Worm (Caenorhabditis elegans) whole organism, young adult: ENCODE data around the gene F35D2.1.

Experiments used
- B0019.2 ChIP-seq: fragments of 200-800 bp; sonication (Bioruptor generic); conservative IDR thresholded peaks from 2 replicates; pipeline ENCODE4 v1.3.6; 2022; ENCODE audit warnings: missing genetic modification reagents, missing genetic modification characterization, missing compliant biosample characterization
- C17E4.6 ChIP-seq: fragments of 200-800 bp; sonication (Bioruptor generic); IDR thresholded peaks from 2 replicates; pipeline ENCODE4 v1.3.6; 2022; ENCODE audit warnings: missing genetic modification reagents, missing genetic modification characterization, missing compliant biosample characterization
- F23B12.7 ChIP-seq: sonication (generic microtip); optimal IDR thresholded peaks from 2 replicates; lab custom pipeline; 2017; ENCODE audit warnings: missing genetic modification characterization, mild to moderate bottlenecking, missing compliant biosample characterization, antibody characterized with exemption, moderate library complexity; ENCODE audit not compliant: insufficient read depth
- F39B2.1 ChIP-seq: fragments of 200-800 bp; sonication (Bioruptor generic); IDR thresholded peaks from 2 replicates; pipeline ENCODE4 v1.3.6; 2022; ENCODE audit warnings: missing genetic modification reagents, missing genetic modification characterization, missing compliant biosample characterization
- F52B5.7 ChIP-seq: sonication (generic microtip); optimal IDR thresholded peaks from 2 replicates; lab custom pipeline; 2016; ENCODE audit warnings: mild to moderate bottlenecking, missing genetic modification characterization, missing compliant biosample characterization
- T07F8.4 ChIP-seq: sonication (generic microtip); optimal IDR thresholded peaks from 2 replicates; lab custom pipeline; 2016; ENCODE audit warnings: mild to moderate bottlenecking, missing genetic modification characterization, moderate library complexity, missing compliant biosample characterization
- Y53G8AR.9 ChIP-seq: fragments of 200-800 bp; sonication (Bioruptor generic); conservative IDR thresholded peaks from 2 replicates; pipeline ENCODE4 v1.3.6; 2022; ENCODE audit warnings: missing genetic modification reagents, missing genetic modification characterization, missing compliant biosample characterization
- Y67H2A.10 ChIP-seq: fragments of 200-800 bp; sonication (Bioruptor generic); conservative IDR thresholded peaks from 2 replicates; pipeline ENCODE4 v1.3.6; 2022; ENCODE audit warnings: missing genetic modification reagents, missing genetic modification characterization, missing compliant biosample characterization
- ama-1 ChIP-seq, 3 experiments: fragments of 150-350 bp in 1 of 3; sonication (generic microtip) in 2 of 3; optimal IDR thresholded peaks; 2 replicates each; lab custom pipeline; 2014 to 2018; ENCODE audit warnings: missing biosample characterization in 2 of 3, missing genetic modification characterization in 2 of 3, missing genetic modification reagents in 2 of 3
- aptf-3 ChIP-seq: fragments of 200-800 bp; sonication (Bioruptor generic); IDR thresholded peaks from 2 replicates; pipeline ENCODE4 v1.3.6; 2022; ENCODE audit warnings: missing genetic modification characterization, missing compliant biosample characterization
- atf-7 ChIP-seq: sonication (generic microtip); optimal IDR thresholded peaks from 2 replicates; lab custom pipeline; 2017; ENCODE audit warnings: mild to moderate bottlenecking, missing genetic modification characterization, missing compliant biosample characterization
- attf-5 ChIP-seq: fragments of 200-800 bp; sonication (Bioruptor generic); optimal IDR thresholded peaks from 2 replicates; lab custom pipeline; 2018; ENCODE audit warnings: mild to moderate bottlenecking, missing genetic modification characterization, missing compliant biosample characterization
- attf-6 ChIP-seq: fragments of 200-800 bp; sonication (Bioruptor generic); IDR thresholded peaks from 2 replicates; pipeline ENCODE4 v1.3.6; 2022; ENCODE audit warnings: missing genetic modification reagents, missing genetic modification characterization, missing compliant biosample characterization
- bed-2 ChIP-seq: fragments of 200-800 bp; sonication (Bioruptor generic); IDR thresholded peaks from 2 replicates; pipeline ENCODE4 v1.3.6; 2022; ENCODE audit warnings: missing genetic modification reagents, missing genetic modification characterization, missing compliant biosample characterization
- ccch-3 ChIP-seq: fragments of 200-800 bp; sonication (Bioruptor generic); optimal IDR thresholded peaks from 2 replicates; lab custom pipeline; 2018; ENCODE audit warnings: mild to moderate bottlenecking, missing genetic modification characterization, missing compliant biosample characterization
- ceh-58 ChIP-seq: fragments of 200-800 bp; sonication (Bioruptor generic); IDR thresholded peaks from 2 replicates; pipeline ENCODE4 v1.3.6; 2022; ENCODE audit warnings: missing genetic modification characterization, missing compliant biosample characterization
- ceh-79 ChIP-seq: sonication (generic microtip); optimal IDR thresholded peaks from 2 replicates; lab custom pipeline; 2017; ENCODE audit warnings: mild to moderate bottlenecking, missing genetic modification characterization, missing compliant biosample characterization
- ceh-91 ChIP-seq: fragments of 200-800 bp; sonication (Bioruptor generic); IDR thresholded peaks from 2 replicates; pipeline ENCODE4 v1.3.6; 2022; ENCODE audit warnings: missing genetic modification reagents, missing genetic modification characterization, missing compliant biosample characterization
- efl-1 ChIP-seq: fragments of 150-350 bp; optimal IDR thresholded peaks from 2 replicates; lab custom pipeline; 2014; ENCODE audit warnings: missing biosample characterization, missing genetic modification reagents, missing genetic modification characterization
- egrh-3 ChIP-seq: fragments of 200-800 bp; sonication (Bioruptor generic); IDR thresholded peaks from 2 replicates; pipeline ENCODE4 v1.3.6; 2022; ENCODE audit warnings: missing genetic modification reagents, missing genetic modification characterization, missing compliant biosample characterization
- ekl-4 ChIP-seq: fragments of 200-800 bp; sonication (Bioruptor generic); IDR thresholded peaks from 2 replicates; pipeline ENCODE4 v1.3.6; 2022; ENCODE audit warnings: missing genetic modification reagents, missing genetic modification characterization, missing compliant biosample characterization
- hlh-12 ChIP-seq: sonication (generic microtip); optimal IDR thresholded peaks from 2 replicates; lab custom pipeline; 2016; ENCODE audit warnings: missing genetic modification characterization, missing compliant biosample characterization
- lin-54 ChIP-seq: fragments of 200-800 bp; sonication (Bioruptor generic); optimal IDR thresholded peaks from 2 replicates; lab custom pipeline; 2018; ENCODE audit warnings: mild to moderate bottlenecking, missing genetic modification characterization, missing compliant biosample characterization
- lir-1 ChIP-seq: fragments of 200-800 bp; sonication (Bioruptor generic); conservative IDR thresholded peaks from 2 replicates; pipeline ENCODE4 v1.3.6; 2022; ENCODE audit warnings: missing genetic modification reagents, missing genetic modification characterization, missing compliant biosample characterization
- madf-3 ChIP-seq: fragments of 200-800 bp; sonication (Bioruptor generic); IDR thresholded peaks from 2 replicates; pipeline ENCODE4 v1.3.6; 2022; ENCODE audit warnings: missing genetic modification reagents, missing genetic modification characterization, missing compliant biosample characterization
- mcd-1 ChIP-seq: fragments of 200-800 bp; sonication (Bioruptor generic); IDR thresholded peaks from 2 replicates; pipeline ENCODE4 v1.3.6; 2022; ENCODE audit warnings: missing genetic modification reagents, missing genetic modification characterization, missing compliant biosample characterization
- mes-4 ChIP-seq: sonication (generic microtip); optimal IDR thresholded peaks from 2 replicates; lab custom pipeline; 2016; ENCODE audit warnings: missing genotype, missing genetic modification characterization, missing compliant biosample characterization
- nfyb-1 ChIP-seq: fragments of 200-800 bp; sonication (Bioruptor generic); IDR thresholded peaks from 2 replicates; pipeline ENCODE4 v1.3.6; 2022; ENCODE audit warnings: missing genetic modification reagents, missing genetic modification characterization, missing compliant biosample characterization
- nhr-120 ChIP-seq: fragments of 200-800 bp; sonication (Bioruptor generic); IDR thresholded peaks from 2 replicates; pipeline ENCODE4 v1.3.6; 2022; ENCODE audit warnings: missing genetic modification characterization, missing compliant biosample characterization
- nhr-80 ChIP-seq: sonication (generic microtip); optimal IDR thresholded peaks from 2 replicates; lab custom pipeline; 2016; ENCODE audit warnings: missing genetic modification characterization, missing compliant biosample characterization
- nhr-90 ChIP-seq: sonication (generic microtip); optimal IDR thresholded peaks from 2 replicates; lab custom pipeline; 2016; ENCODE audit warnings: missing genotype, mild to moderate bottlenecking, missing genetic modification characterization, missing compliant biosample characterization
- pha-4 ChIP-seq: fragments of 150-350 bp; sonication (generic microtip); optimal IDR thresholded peaks from 2 replicates; lab custom pipeline; 2014; ENCODE audit warnings: missing biosample characterization, missing genetic modification reagents, missing genetic modification characterization
- repo-1 ChIP-seq: sonication (generic microtip); optimal IDR thresholded peaks from 2 replicates; lab custom pipeline; 2017; ENCODE audit warnings: mild to moderate bottlenecking, missing genetic modification characterization, missing compliant biosample characterization
- snpc-1.1 ChIP-seq: sonication (generic microtip); optimal IDR thresholded peaks from 2 replicates; lab custom pipeline; 2017; ENCODE audit warnings: missing genetic modification characterization, mild to moderate bottlenecking, missing compliant biosample characterization, antibody characterized with exemption, moderate library complexity, missing genotype, missing genetic modification reagents; ENCODE audit not compliant: insufficient read depth
- snpc-4 ChIP-seq, 5 experiments: fragments of 150-350 bp in 1 of 5; sonication (generic microtip) in 4 of 5; optimal IDR thresholded peaks; 2 replicates each; lab custom pipeline; 2014 to 2018; ENCODE audit warnings: missing genetic modification characterization in 5 of 5, missing biosample characterization in 3 of 5, antibody characterized with exemption in 2 of 5, mild to moderate bottlenecking in 2 of 5, missing compliant biosample characterization in 2 of 5, missing genotype in 2 of 5, moderate library complexity in 2 of 5, missing genetic modification reagents in 1 of 5
- sptf-2 ChIP-seq: fragments of 200-800 bp; sonication (Bioruptor generic); optimal IDR thresholded peaks from 2 replicates; lab custom pipeline; 2018; ENCODE audit warnings: mild to moderate bottlenecking, missing genetic modification characterization, missing compliant biosample characterization
- tbx-9 ChIP-seq: sonication (generic microtip); optimal IDR thresholded peaks from 2 replicates; lab custom pipeline; 2016; ENCODE audit warnings: borderline replicate concordance, missing genetic modification characterization, inconsistent platforms, missing compliant biosample characterization
- unc-62 ChIP-seq: fragments of 150-350 bp; optimal IDR thresholded peaks from 2 replicates; lab custom pipeline; 2014; ENCODE audit warnings: missing biosample characterization, missing genetic modification reagents, missing genetic modification characterization
- zim-3 ChIP-seq: sonication (generic microtip); optimal IDR thresholded peaks from 2 replicates; lab custom pipeline; 2017; ENCODE audit warnings: mild to moderate bottlenecking, missing genetic modification characterization, moderate library complexity, missing compliant biosample characterization
- ztf-25 ChIP-seq: fragments of 200-800 bp; sonication (Bioruptor generic); IDR thresholded peaks from 2 replicates; pipeline ENCODE4 v1.3.6; 2022; ENCODE audit warnings: missing genetic modification reagents, missing genetic modification characterization, missing compliant biosample characterization
- ztf-26 ChIP-seq: sonication (generic microtip); optimal IDR thresholded peaks from 2 replicates; lab custom pipeline; 2017; ENCODE audit warnings: missing genetic modification characterization, missing compliant biosample characterization
- ztf-3 ChIP-seq: fragments of 200-800 bp; sonication (Bioruptor generic); optimal IDR thresholded peaks from 2 replicates; lab custom pipeline; 2018; ENCODE audit warnings: mild to moderate bottlenecking, missing genetic modification characterization, missing compliant biosample characterization

Gene F35D2.1

DNA sequence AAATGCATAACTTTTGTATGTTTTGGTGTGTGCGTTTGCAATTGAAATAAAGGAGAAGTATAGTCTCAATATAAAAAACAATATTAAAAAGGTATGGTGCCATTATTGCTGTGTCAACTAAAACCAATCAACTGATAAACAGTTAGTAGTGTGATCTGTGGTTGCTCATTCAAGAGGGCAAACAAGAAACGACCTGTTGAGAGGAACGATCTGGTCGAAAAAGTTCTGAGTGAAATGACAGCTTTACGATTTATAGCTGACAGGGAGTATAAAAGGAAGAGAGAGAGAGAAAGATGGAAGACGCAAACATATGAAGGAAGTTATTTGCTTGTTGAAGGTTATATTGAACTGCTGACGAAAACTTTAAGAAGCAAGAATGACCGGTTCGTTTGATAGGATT, 17.7 kb upstream of the F35D2.1 start:
- TF ChIP-seq ekl-4 (GFP tag; lab: Robert Waterston, UW) (no peak), T07F8.4 (tag; lab: Kevin White, UChicago) (no peak), ztf-26 (tag; lab: Kevin White, UChicago) (no peak), attf-5 (GFP tag; lab: Kevin White, UChicago) (no peak), F52B5.7 (tag; lab: Kevin White, UChicago) (no peak), unc-62 (GFP tag; lab: Kevin White, UChicago) (peak; percentile 21), zim-3 (tag; lab: Kevin White, UChicago) (no peak), atf-7 (no peak), nhr-80 (tag; lab: Kevin White, UChicago) (peak; percentile 89), B0019.2 (no peak)
- TF ChIP-seq, all 124 proteins: peak for 2

DNA sequence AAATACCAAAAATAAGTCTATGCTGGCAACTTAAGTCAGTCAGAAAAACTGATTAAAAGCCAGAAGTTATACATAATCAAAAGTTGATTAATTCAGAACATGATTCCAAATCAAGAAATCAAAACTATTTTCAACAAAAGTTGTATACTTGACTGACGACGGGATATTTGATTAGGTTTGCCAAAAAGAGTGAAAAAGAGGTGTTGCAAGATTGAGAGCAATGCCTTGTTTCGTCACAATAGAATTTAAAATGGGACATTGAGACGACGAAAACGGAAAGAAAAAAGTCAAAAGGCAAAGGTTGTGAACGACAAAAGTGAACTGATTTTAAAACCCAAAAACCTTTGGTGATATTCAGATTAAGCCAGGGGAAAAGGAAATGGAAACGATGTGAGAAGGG, 16.9 kb upstream of the F35D2.1 start:
- no peak for TF ChIP-seq ccch-3 (GFP tag; lab: Kevin White, UChicago)
- TF ChIP-seq lir-1, result no peak
- no peak for TF ChIP-seq ztf-25
- TF ChIP-seq snpc-1.1 (tag; lab: Kevin White, UChicago), result no peak
- no peak for TF ChIP-seq tbx-9 (tag; lab: Kevin White, UChicago)
- TF ChIP-seq hlh-12, result no peak
- TF ChIP-seq lin-54 (GFP tag; lab: Kevin White, UChicago), result no peak
- TF ChIP-seq mcd-1, result no peak
- no peak for TF ChIP-seq madf-3 (GFP tag; lab: Robert Waterston, UW)

DNA sequence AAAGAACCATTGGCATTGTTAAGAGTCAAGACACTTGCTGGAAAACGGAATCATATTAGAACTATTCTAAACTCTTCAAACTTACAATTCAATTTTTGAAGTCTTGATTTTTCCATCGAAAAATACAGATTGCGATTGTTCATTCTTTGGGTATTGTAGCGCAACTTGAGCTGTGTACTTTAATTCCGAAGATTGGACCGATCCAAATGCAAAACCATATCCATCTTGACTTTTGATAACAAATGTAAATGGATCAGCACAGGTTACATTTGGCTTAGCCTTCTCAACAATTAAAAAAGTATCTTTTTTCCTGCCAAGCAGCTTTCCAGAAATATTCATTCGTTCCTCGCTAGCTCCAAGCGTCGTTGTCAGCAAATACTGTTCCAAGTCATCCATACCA, 14.9 kb upstream of the F35D2.1 start:
- TF ChIP-seq F23B12.7 (no peak), nhr-90 (no peak), ekl-4 (GFP tag; lab: Robert Waterston, UW) (no peak), repo-1 (tag; lab: Kevin White, UChicago) (no peak), aptf-3 (GFP tag; lab: Robert Waterston, UW) (no peak), ceh-91 (GFP tag; lab: Robert Waterston, UW) (no peak), nfyb-1 (GFP tag; lab: Robert Waterston, UW) (no peak), ztf-26 (tag; lab: Kevin White, UChicago) (no peak), pha-4 (no peak), efl-1 (GFP tag; lab: Kevin White, UChicago) (no peak)

DNA sequence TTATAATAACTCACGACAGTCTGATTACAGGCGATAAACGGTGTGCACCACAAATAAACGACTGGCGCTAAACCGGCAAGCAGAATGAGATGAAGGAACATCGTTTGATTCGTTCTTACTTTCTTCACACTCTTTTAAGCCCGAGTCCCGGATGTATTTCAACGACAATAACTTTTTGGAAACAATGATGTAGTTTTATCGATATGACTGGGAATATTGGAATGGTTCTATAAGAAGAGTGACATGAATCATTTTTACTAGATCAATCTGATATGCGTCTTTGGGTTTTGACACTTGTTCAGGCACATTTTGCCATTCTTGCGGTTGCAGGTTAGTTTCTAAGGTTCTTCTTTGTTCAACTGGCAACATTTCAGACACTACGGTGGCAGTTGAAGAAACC, 14.2 kb upstream of the F35D2.1 start, which contains the start of the genes ZK1290.11 and ZK1290.1:
Gene ZK1290.11 (minus strand): TSS at position 101 of the 400 bp plus-strand sequence.
Gene ZK1290.1 (plus strand): TSS at position 271 of the 400 bp plus-strand sequence.
- no peak for TF ChIP-seq Y67H2A.10 (GFP tag; lab: Robert Waterston, UW)
- TF ChIP-seq ama-1 (optimal IDR thresholded peaks at IDR 0.05; lab: Kevin White, UChicago), result no peak
- no peak for TF ChIP-seq ama-1 (GFP tag; optimal IDR thresholded peaks at IDR 0.05; lab: Kevin White, UChicago)
- TF ChIP-seq ztf-26 (tag; lab: Kevin White, UChicago), result no peak
- TF ChIP-seq C17E4.6 (GFP tag; lab: Robert Waterston, UW), result no peak
- TF ChIP-seq snpc-1.1 (tag; lab: Kevin White, UChicago), result no peak

DNA sequence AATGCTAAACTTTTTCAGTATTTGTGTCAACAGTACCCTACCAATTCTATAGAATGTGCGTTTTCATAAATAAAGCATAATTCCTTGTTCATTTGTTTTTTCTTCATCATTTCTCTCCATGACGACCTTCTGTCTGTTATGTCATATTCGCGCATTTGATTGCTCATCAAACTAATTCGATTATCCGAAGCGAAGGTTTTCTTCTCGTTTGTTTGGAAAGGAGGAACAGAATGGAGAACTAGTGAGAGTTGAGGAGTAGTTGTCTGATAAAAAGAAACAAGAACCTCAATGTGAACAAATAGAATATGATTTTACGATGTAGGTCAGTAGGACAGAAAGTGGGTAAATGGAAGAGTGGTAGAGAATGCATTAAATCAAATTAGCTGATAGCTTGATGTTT, 13.1 kb upstream of the F35D2.1 start:
- TF ChIP-seq Y53G8AR.9 (GFP tag; lab: Robert Waterston, UW), result no peak
- no peak for TF ChIP-seq nhr-120 (GFP tag; lab: Robert Waterston, UW)
- TF ChIP-seq mes-4 (tag; lab: Kevin White, UChicago), result no peak
- no peak for TF ChIP-seq ceh-79
- no peak for TF ChIP-seq zim-3 (tag; lab: Kevin White, UChicago)
- TF ChIP-seq sptf-2 (GFP tag; lab: Kevin White, UChicago), result no peak
- TF ChIP-seq bed-2 (GFP tag; lab: Robert Waterston, UW), result no peak
- no peak for TF ChIP-seq snpc-1.1 (tag; lab: Kevin White, UChicago)
- no peak for TF ChIP-seq egrh-3 (GFP tag; lab: Robert Waterston, UW)
- no peak for TF ChIP-seq F39B2.1 (GFP tag; lab: Robert Waterston, UW)
- TF ChIP-seq snpc-4 (GFP tag; optimal IDR thresholded peaks at IDR 0.05; lab: Kevin White, UChicago), result no peak
- TF ChIP-seq snpc-4 (tag; optimal IDR thresholded peaks at IDR 0.05; lab: Kevin White, UChicago), result no peak
- no peak for TF ChIP-seq ceh-58 (GFP tag; lab: Robert Waterston, UW)
- no peak for TF ChIP-seq nhr-90
- no peak for TF ChIP-seq ama-1 (optimal IDR thresholded peaks at IDR 0.05; lab: Kevin White, UChicago)
- no peak for TF ChIP-seq ama-1 (GFP tag; optimal IDR thresholded peaks at IDR 0.05; lab: Kevin White, UChicago)
- no peak for TF ChIP-seq attf-6 (GFP tag; lab: Robert Waterston, UW)
- TF ChIP-seq ztf-3 (GFP tag; lab: Kevin White, UChicago), result no peak
- TF ChIP-seq B0019.2, result no peak
